Worm (Caenorhabditis elegans) whole organism, late embryonic: ENCODE data around the gene fipr-14.

Source experiments
- C08G9.2 ChIP-seq: sonication (generic microtip); optimal IDR thresholded peaks from 2 replicates; lab custom pipeline; 2016; ENCODE audit warnings: mild to moderate bottlenecking, missing genetic modification characterization, moderate library complexity, missing compliant biosample characterization
- C38D4.7 ChIP-seq: fragments of 200-800 bp; sonication (Bioruptor generic); optimal IDR thresholded peaks from 2 replicates; lab custom pipeline; 2018; ENCODE audit warnings: mild to moderate bottlenecking, missing genetic modification characterization, moderate library complexity, missing compliant biosample characterization
- Y22D7AL.16 ChIP-seq: sonication (generic microtip); optimal IDR thresholded peaks from 2 replicates; lab custom pipeline; 2016; ENCODE audit warnings: missing genetic modification characterization, missing compliant biosample characterization
- ahr-1 ChIP-seq: sonication (generic microtip); optimal IDR thresholded peaks from 2 replicates; lab custom pipeline; 2016; ENCODE audit warnings: missing genetic modification characterization, missing compliant biosample characterization
- ceh-2 ChIP-seq: sonication (generic microtip); optimal IDR thresholded peaks from 2 replicates; lab custom pipeline; 2016; ENCODE audit warnings: missing genotype, missing genetic modification characterization, missing compliant biosample characterization
- ceh-34 ChIP-seq: sonication (generic microtip); optimal IDR thresholded peaks from 2 replicates; lab custom pipeline; 2016; ENCODE audit warnings: mild to moderate bottlenecking, missing genetic modification characterization, missing compliant biosample characterization
- ceh-45 ChIP-seq: fragments of 200-800 bp; sonication (Bioruptor generic); IDR thresholded peaks from 2 replicates; pipeline ENCODE4 v1.3.6; 2022; ENCODE audit warnings: missing genetic modification reagents, missing genetic modification characterization, missing compliant biosample characterization
- ceh-48 ChIP-seq: sonication (generic microtip); optimal IDR thresholded peaks from 2 replicates; lab custom pipeline; 2016; ENCODE audit warnings: missing genetic modification characterization, inconsistent platforms, missing compliant biosample characterization
- che-1 ChIP-seq: sonication (generic microtip); optimal IDR thresholded peaks from 2 replicates; lab custom pipeline; 2016; ENCODE audit warnings: mild to moderate bottlenecking, missing genetic modification characterization, missing compliant biosample characterization
- dmd-4 ChIP-seq: sonication (generic microtip); optimal IDR thresholded peaks from 2 replicates; lab custom pipeline; 2016; ENCODE audit warnings: borderline replicate concordance, missing genetic modification characterization, missing compliant biosample characterization
- elt-2 ChIP-seq: sonication (generic microtip); optimal IDR thresholded peaks from 2 replicates; lab custom pipeline; 2016; ENCODE audit warnings: missing genetic modification reagents, missing genetic modification characterization, missing compliant biosample characterization
- elt-4 ChIP-seq: sonication (generic microtip); optimal IDR thresholded peaks from 2 replicates; lab custom pipeline; 2016; ENCODE audit warnings: missing genetic modification characterization, missing compliant biosample characterization
- fax-1 ChIP-seq: sonication (generic microtip); optimal IDR thresholded peaks from 2 replicates; lab custom pipeline; 2016; ENCODE audit warnings: missing genotype, missing genetic modification characterization, missing compliant biosample characterization
- fkh-10 ChIP-seq: fragments of 150-350 bp; optimal IDR thresholded peaks from 2 replicates; lab custom pipeline; 2014; ENCODE audit warnings: missing biosample characterization, missing genetic modification reagents, missing genetic modification characterization
- fkh-6 ChIP-seq: sonication (generic microtip); optimal IDR thresholded peaks from 2 replicates; lab custom pipeline; 2016; ENCODE audit warnings: missing genetic modification characterization, missing compliant biosample characterization
- hlh-15 ChIP-seq: sonication (generic microtip); optimal IDR thresholded peaks from 2 replicates; lab custom pipeline; 2016; ENCODE audit warnings: missing genetic modification characterization, missing compliant biosample characterization
- hlh-6 ChIP-seq: sonication (generic microtip); optimal IDR thresholded peaks from 2 replicates; lab custom pipeline; 2016; ENCODE audit warnings: missing genotype, missing genetic modification characterization, missing compliant biosample characterization
- lim-6 ChIP-seq: sonication (generic microtip); optimal IDR thresholded peaks from 2 replicates; lab custom pipeline; 2016; ENCODE audit warnings: missing genetic modification characterization, missing compliant biosample characterization
- mec-3 ChIP-seq: sonication (generic microtip); optimal IDR thresholded peaks from 2 replicates; lab custom pipeline; 2016; ENCODE audit warnings: borderline replicate concordance, missing genetic modification characterization, missing compliant biosample characterization
- nfya-1 ChIP-seq: sonication (generic microtip); optimal IDR thresholded peaks from 2 replicates; lab custom pipeline; 2017; ENCODE audit warnings: missing genetic modification characterization, mild to moderate bottlenecking, missing compliant biosample characterization, antibody characterized with exemption, moderate library complexity
- nhr-11 ChIP-seq: fragments of 150-350 bp; optimal IDR thresholded peaks from 2 replicates; lab custom pipeline; 2014; ENCODE audit warnings: missing biosample characterization, missing genetic modification characterization
- nhr-232 ChIP-seq: sonication (generic microtip); optimal IDR thresholded peaks from 2 replicates; lab custom pipeline; 2016; ENCODE audit warnings: missing genetic modification characterization, missing compliant biosample characterization
- npax-4 ChIP-seq: sonication (generic microtip); optimal IDR thresholded peaks from 2 replicates; lab custom pipeline; 2016; ENCODE audit warnings: missing genetic modification characterization, missing compliant biosample characterization
- pax-1 ChIP-seq: fragments of 150-350 bp; optimal IDR thresholded peaks from 2 replicates; lab custom pipeline; 2014; ENCODE audit warnings: missing biosample characterization, missing genetic modification characterization
- pha-2 ChIP-seq: sonication (generic microtip); optimal IDR thresholded peaks from 2 replicates; lab custom pipeline; 2017; ENCODE audit warnings: mild to moderate bottlenecking, missing genetic modification characterization, missing compliant biosample characterization
- pha-4 ChIP-seq: fragments of 150-350 bp; optimal IDR thresholded peaks from 2 replicates; lab custom pipeline; 2018; ENCODE audit warnings: missing biosample characterization, missing genetic modification reagents, missing genetic modification characterization
- pqm-1 ChIP-seq: sonication (generic microtip); optimal IDR thresholded peaks from 2 replicates; lab custom pipeline; 2016; ENCODE audit warnings: missing genetic modification characterization, missing compliant biosample characterization
- pros-1 ChIP-seq: fragments of 150-350 bp; optimal IDR thresholded peaks from 2 replicates; lab custom pipeline; 2014; ENCODE audit warnings: missing biosample characterization, missing genetic modification reagents, missing genetic modification characterization
- ref-2 ChIP-seq: sonication (generic microtip); optimal IDR thresholded peaks from 2 replicates; lab custom pipeline; 2016; ENCODE audit warnings: missing genetic modification characterization, missing compliant biosample characterization
- sdc-2 ChIP-seq: sonication (generic microtip); optimal IDR thresholded peaks from 2 replicates; lab custom pipeline; 2016; ENCODE audit warnings: missing genotype, missing genetic modification characterization, missing compliant biosample characterization
- sox-2 ChIP-seq: fragments of 200-800 bp; sonication (Bioruptor generic); IDR thresholded peaks from 2 replicates; pipeline ENCODE4 v1.3.6; 2022; ENCODE audit warnings: missing genetic modification reagents, missing genetic modification characterization, missing compliant biosample characterization
- sox-4 ChIP-seq: sonication (generic microtip); optimal IDR thresholded peaks from 2 replicates; lab custom pipeline; 2017; ENCODE audit warnings: mild to moderate bottlenecking, missing genetic modification characterization, inconsistent platforms, missing compliant biosample characterization
- syd-9 ChIP-seq: sonication (generic microtip); optimal IDR thresholded peaks from 2 replicates; lab custom pipeline; 2016; ENCODE audit warnings: mild to moderate bottlenecking, missing genetic modification characterization, moderate library complexity, missing compliant biosample characterization
- ttx-3 ChIP-seq: sonication (generic microtip); optimal IDR thresholded peaks from 2 replicates; lab custom pipeline; 2016; ENCODE audit warnings: missing genetic modification reagents, missing genetic modification characterization, missing compliant biosample characterization
- unc-3 ChIP-seq, 2 experiments: fragments of 200-800 bp in 1 of 2; sonication (Bioruptor generic) in 1 of 2; sonication (generic microtip) in 1 of 2; conservative IDR thresholded peaks in 1 of 2; optimal IDR thresholded peaks in 1 of 2; 2 replicates each; pipeline versions ENCODE4 v1.3.6 to Lab custom; 2016 to 2022; ENCODE audit warnings: missing compliant biosample characterization in 2 of 2, missing genetic modification characterization in 2 of 2, missing genetic modification reagents in 1 of 2
- unc-42 ChIP-seq: sonication (generic microtip); optimal IDR thresholded peaks from 2 replicates; lab custom pipeline; 2016; ENCODE audit warnings: missing genotype, missing genetic modification characterization, missing compliant biosample characterization
- unc-86 ChIP-seq: sonication (generic microtip); optimal IDR thresholded peaks from 2 replicates; lab custom pipeline; 2016; ENCODE audit warnings: missing genetic modification characterization, missing compliant biosample characterization
- zip-5 ChIP-seq: sonication (generic microtip); optimal IDR thresholded peaks from 2 replicates; lab custom pipeline; 2016; ENCODE audit warnings: missing genetic modification characterization, missing compliant biosample characterization

The fipr-14 gene

DNA sequence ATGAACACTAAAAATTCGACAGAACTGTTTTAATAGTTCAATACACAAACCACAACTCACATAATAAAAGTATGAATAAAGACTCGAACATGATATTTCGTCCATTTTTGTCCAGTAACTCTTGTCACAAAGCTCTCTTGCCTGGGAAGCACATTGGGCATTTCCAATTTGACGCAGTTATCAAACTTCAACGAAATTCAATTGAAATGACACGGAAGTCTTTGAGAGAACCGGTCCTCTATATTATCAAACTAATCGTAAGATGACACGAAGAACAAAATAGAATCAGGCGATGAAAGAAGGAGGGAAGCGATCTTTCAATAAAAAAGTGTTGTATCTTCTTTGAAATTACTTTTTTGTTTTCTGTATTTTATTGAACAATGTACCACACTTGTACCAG lies 21.9 kb upstream of the fipr-14 start, which contains the start of gene T11G6.3:
T11G6.3 (minus strand) TSS at position 189 of the 400 bp plus-strand sequence.
- TF ChIP-seq sox-4 (no peak), nhr-232 (tag; lab: Kevin White, UChicago) (no peak), sox-2 (GFP tag; lab: Robert Waterston, UW) (no peak), Y22D7AL.16 (tag; lab: Kevin White, UChicago) (no peak), syd-9 (tag; lab: Kevin White, UChicago) (no peak), fkh-6 (tag; lab: Kevin White, UChicago) (no peak), unc-3 (GFP tag; conservative IDR thresholded peaks at IDR 0.05; lab: Robert Waterston, UW) (no peak), unc-3 (tag; optimal IDR thresholded peaks at IDR 0.05; lab: Kevin White, UChicago) (no peak), ceh-48 (tag; lab: Kevin White, UChicago) (no peak), hlh-6 (no peak)
- TF ChIP-seq, all 69 proteins: peak for 0

DNA sequence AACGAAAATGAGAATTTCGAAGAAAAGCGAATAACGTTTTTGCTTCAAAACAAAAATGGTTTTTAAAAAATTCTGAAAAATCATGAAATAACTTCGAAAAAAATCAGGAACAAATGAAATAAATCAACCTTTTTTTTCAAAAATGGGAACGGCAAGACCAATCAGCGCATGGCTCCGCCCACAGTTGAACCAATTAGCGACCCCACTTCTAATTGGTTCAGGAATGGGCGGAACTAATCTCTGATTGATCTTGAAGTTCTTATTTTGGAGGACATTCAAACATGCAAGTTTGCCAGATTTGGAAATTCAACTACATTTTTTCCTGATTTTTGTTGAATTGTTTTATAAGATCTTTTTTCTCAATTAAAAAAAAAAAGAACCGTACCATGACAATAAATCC lies 21.0 kb upstream of the fipr-14 start:
- peak; percentile 30 for TF ChIP-seq nfya-1 (tag; lab: Kevin White, UChicago)
- no peak for TF ChIP-seq lim-6

DNA sequence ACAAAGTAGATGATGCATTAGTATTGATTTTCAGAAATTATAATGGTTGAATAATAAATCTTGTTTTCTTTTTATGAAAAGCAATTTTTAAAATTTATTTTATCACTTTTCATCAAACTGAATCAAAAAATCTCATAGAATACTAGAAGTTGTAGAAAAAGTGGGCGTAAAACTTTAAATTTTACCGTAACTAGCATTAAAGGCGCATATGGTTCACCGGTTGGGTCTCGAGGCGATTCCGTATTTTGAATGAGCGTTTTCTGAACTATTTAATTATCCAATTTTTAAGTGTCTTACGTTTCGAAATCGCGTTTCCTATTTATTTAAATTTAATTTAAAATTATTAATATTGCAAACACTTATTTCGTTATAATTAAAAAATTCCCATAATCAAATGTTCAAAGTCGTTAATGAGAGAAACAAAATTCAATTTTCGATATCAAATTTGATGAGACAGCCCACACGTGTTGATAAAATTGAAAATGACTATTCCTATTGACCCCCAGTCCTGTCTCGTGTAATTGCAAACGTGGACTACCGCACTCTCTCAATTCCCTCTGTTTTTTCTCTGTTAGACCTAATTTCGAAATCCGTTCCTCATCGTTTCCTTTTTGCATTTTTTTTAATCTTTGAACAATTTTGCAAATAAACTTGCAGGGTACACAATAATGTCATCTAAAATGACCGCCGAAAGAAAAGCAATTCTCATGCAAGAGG lies 18.5 kb upstream of the fipr-14 start, which contains the start of the genes T11G6.2 and hars-1:
T11G6.2 (minus strand) TSS at position 197 of the 717 bp plus-strand sequence.
hars-1 (plus strand) TSS at position 658 of the 717 bp plus-strand sequence.
- TF ChIP-seq C08G9.2 (tag; lab: Kevin White, UChicago) (no peak), unc-42 (tag; lab: Kevin White, UChicago) (peak; percentile 6), hlh-15 (no peak)
- TF ChIP-seq, all 69 proteins: peak for 1

DNA sequence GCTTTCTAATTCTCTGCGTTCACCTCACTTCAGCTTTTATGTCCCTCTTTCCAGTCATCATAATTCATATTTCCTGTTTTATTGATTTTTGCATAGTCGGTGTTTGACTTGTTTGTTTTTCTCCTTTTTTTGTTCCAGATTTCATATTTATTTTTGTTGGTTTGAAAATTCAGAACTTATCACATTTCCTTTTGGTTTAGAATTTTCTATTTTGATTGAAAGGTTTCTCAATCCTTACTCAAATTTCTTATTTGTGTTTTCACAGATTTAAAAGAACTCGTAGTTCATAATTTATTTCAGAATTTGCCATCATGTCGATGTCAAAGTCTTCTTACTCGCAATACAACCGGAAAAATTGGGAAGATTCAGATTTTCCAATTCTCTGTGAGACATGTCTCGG lies 15.8 kb upstream of the fipr-14 start, which contains the start of gene rbm-22:
rbm-22 (plus strand) TSS at position 301 of the 400 bp plus-strand sequence.
- TF ChIP-seq sdc-2 (tag; lab: Kevin White, UChicago) (no peak), ceh-2 (tag; lab: Kevin White, UChicago) (no peak), ttx-3 (tag; lab: Kevin White, UChicago) (no peak), ceh-48 (tag; lab: Kevin White, UChicago) (peak; percentile 5), ref-2 (tag; lab: Kevin White, UChicago) (no peak), C38D4.7 (GFP tag; lab: Kevin White, UChicago) (no peak)

DNA sequence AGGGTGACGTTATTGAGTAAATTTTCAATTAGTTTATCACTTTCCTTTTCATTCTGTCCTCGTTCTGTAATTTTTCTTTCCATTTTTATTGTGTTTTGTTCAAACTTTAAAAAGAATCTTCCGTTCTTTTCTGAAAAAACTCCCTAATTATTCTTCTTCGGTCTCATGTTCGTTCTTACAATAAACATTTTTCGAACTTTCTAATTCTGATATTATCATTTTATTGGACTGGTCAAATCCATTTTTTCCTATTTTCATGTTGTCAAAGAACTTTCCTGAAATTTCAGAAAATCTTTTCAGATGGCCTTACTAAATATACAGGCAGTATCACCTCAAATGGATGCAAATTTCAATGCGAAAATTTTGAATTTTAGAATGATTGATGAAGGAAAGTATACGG lies 12.9 kb upstream of the fipr-14 start, which contains the start of gene nish-1:
nish-1 (plus strand) TSS at position 301 of the 400 bp plus-strand sequence.
- TF ChIP-seq pax-1 (tag; lab: Kevin White, UChicago), result no peak
- no peak for TF ChIP-seq ceh-48 (tag; lab: Kevin White, UChicago)
- TF ChIP-seq dmd-4 (tag; lab: Kevin White, UChicago), result no peak
- TF ChIP-seq hlh-15, result no peak
- no peak for TF ChIP-seq ceh-34 (tag; lab: Kevin White, UChicago)
- TF ChIP-seq zip-5, result no peak
- no peak for TF ChIP-seq ahr-1 (tag; lab: Kevin White, UChicago)
- TF ChIP-seq pha-2, result no peak

DNA sequence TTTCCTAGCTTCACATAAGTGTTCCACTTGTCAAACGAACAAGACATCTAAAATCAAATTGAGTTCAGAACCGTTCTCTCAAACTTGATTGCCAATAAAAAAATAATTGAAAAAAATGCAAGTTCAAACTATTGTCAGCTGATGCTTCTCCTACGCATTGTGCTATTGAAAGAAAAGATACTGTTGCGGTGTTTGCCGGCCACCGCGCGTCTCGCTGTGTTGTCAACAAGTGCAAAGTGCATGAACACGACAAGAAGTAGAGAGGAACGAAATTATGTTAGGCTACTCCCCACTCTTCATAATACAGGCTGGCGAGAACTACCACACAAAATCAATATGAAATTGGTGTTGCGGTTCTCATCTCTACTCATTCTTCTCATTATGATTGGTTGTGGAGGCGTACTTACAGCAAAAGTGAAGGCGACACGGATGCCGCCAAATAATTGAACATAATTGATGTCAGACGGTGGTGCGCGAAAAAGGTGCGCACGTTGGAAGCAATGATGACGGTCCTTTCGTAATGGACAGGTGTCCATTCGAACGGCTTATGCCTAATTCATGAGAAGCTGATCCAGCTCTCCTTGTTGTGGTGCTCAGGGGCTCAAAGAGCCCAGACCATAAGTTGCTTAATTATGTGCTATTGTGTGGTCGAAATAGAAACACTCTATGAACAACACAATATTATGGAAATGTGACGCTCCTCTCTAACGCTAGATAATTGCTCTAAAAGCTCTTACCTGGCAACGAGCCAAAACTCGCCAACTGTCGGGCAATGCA lies 9.4 kb upstream of the fipr-14 start:
- TF ChIP-seq ceh-45, result peak; percentile 10; the same call in 1 of the 2 replicates
- TF ChIP-seq C38D4.7 (GFP tag; lab: Kevin White, UChicago), result no peak
- no peak for TF ChIP-seq unc-42 (tag; lab: Kevin White, UChicago)
- TF ChIP-seq nhr-11, result no peak
- no peak for TF ChIP-seq pha-2
- no peak for TF ChIP-seq mec-3 (tag; lab: Kevin White, UChicago)
- TF ChIP-seq unc-86 (tag; lab: Kevin White, UChicago), result no peak
- TF ChIP-seq ceh-34 (tag; lab: Kevin White, UChicago), result no peak
- TF ChIP-seq che-1 (tag; lab: Kevin White, UChicago), result no peak
- TF ChIP-seq elt-2 (tag; lab: Kevin White, UChicago), result no peak
- TF ChIP-seq fax-1 (tag; lab: Kevin White, UChicago), result no peak
- no peak for TF ChIP-seq pros-1 (tag; lab: Kevin White, UChicago)
- peak; percentile 37 for TF ChIP-seq ref-2 (tag; lab: Kevin White, UChicago)
- no peak for TF ChIP-seq fkh-10 (GFP tag; lab: Kevin White, UChicago)
- TF ChIP-seq zip-5, result no peak
- no peak for TF ChIP-seq pha-4 (tag; lab: Kevin White, UChicago)
- TF ChIP-seq npax-4 (tag; lab: Kevin White, UChicago), result no peak
- TF ChIP-seq pqm-1 (tag; lab: Kevin White, UChicago), result no peak
- no peak for TF ChIP-seq elt-4 (tag; lab: Kevin White, UChicago)
